Fruit fly (Drosophila melanogaster) whole organism, wandering third instar larva: ENCODE measurements around the gene Ublcp1.

ENCODE experiments used
- CG32264 ChIP-seq: fragments of 200-800 bp; sonication (Bioruptor generic); optimal IDR thresholded peaks from 2 replicates; lab custom pipeline; 2016; ENCODE audit warnings: missing biosample characterization, missing genetic modification characterization
- GATAd ChIP-seq: sonication (Bioruptor generic); optimal IDR thresholded peaks from 2 replicates; lab custom pipeline; 2016; ENCODE audit warnings: missing biosample characterization, missing genetic modification characterization
- HLH106 ChIP-seq: fragments of 200-800 bp; optimal IDR thresholded peaks from 3 replicates; lab custom pipeline; 2019; ENCODE audit warnings: missing biosample characterization, mild to moderate bottlenecking, missing genetic modification characterization, moderate library complexity
- Myc ChIP-seq: fragments of >200 bp; optimal IDR thresholded peaks from 2 replicates; lab custom pipeline; 2017
- N ChIP-seq: fragments of >200 bp; optimal IDR thresholded peaks from 2 replicates; lab custom pipeline; 2018; ENCODE audit warnings: missing biosample characterization, missing external identifiers, missing genetic modification characterization
- Sp1 ChIP-seq: fragments of 200-800 bp; sonication (Bioruptor generic); optimal IDR thresholded peaks from 3 replicates; lab custom pipeline; 2019; ENCODE audit warnings: missing biosample characterization, mild to moderate bottlenecking, missing genetic modification characterization, moderate library complexity
- br ChIP-seq: fragments of 200-800 bp; sonication (Bioruptor generic); optimal IDR thresholded peaks from 2 replicates; lab custom pipeline; 2016; ENCODE audit warnings: missing biosample characterization, missing genetic modification characterization
- foxo ChIP-seq, 2 experiments: fragments of 200-800 bp; sonication (Bioruptor generic); optimal IDR thresholded peaks; 2 replicates in 1 of 2; 3 replicates in 1 of 2; lab custom pipeline; 2016 to 2017; ENCODE audit warnings: missing biosample characterization in 2 of 2, missing genetic modification characterization in 2 of 2
- h ChIP-seq: fragments of 200-800 bp; sonication (Bioruptor generic); optimal IDR thresholded peaks from 3 replicates; lab custom pipeline; 2016; ENCODE audit warnings: missing biosample characterization, mild to moderate bottlenecking, missing genetic modification characterization
- lola ChIP-seq: fragments of >200 bp; optimal IDR thresholded peaks from 2 replicates; lab custom pipeline; 2017; ENCODE audit warnings: missing biosample characterization, missing genetic modification characterization
- pan ChIP-seq: fragments of >200 bp; optimal IDR thresholded peaks from 2 replicates; lab custom pipeline; 2017
- psq ChIP-seq: fragments of 200-800 bp; sonication (Bioruptor generic); optimal IDR thresholded peaks from 3 replicates; lab custom pipeline; 2017; ENCODE audit warnings: missing biosample characterization, mild to moderate bottlenecking, missing genetic modification characterization, moderate library complexity
- rgr ChIP-seq: fragments of 200-800 bp; sonication (Bioruptor generic); optimal IDR thresholded peaks from 3 replicates; lab custom pipeline; 2016; ENCODE audit warnings: missing biosample characterization, mild to moderate bottlenecking, missing genetic modification characterization
- sv ChIP-seq: fragments of 200-800 bp; sonication (Bioruptor generic); optimal IDR thresholded peaks from 3 replicates; lab custom pipeline; 2016; ENCODE audit warnings: missing biosample characterization, missing genetic modification characterization

DNA sequence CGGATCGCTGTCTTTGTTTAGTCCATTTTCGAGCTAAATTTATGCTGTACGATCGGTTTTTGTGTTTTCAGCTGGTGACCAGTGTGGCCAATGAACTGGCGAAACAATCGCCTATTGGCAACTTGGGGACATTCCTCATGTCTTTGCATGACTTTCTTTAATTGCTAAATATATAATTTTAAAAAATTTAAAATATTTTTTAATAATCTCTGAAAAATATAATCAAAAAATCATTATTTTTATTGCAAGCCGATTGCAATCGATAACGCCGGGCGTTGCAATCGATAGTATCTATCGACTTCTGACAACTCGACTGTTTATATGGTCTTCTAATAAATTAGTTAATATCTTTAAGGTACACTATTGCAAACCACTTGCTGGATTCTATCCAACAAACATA, at the start of gene Ublcp1, which contains the start of gene sav:
- TF ChIP-seq sv (GFP tag; lab: Kevin White, UChicago) (no peak), psq (GFP tag; lab: Kevin White, UChicago) (peak; percentile 13), Myc (no peak), h (GFP tag; lab: Kevin White, UChicago) (peak; percentile 24), HLH106 (no peak), CG32264 (GFP tag; lab: Kevin White, UChicago) (no peak), N (GFP tag; lab: Kevin White, UChicago) (no peak), Sp1 (GFP tag; lab: Kevin White, UChicago) (no peak), br (no peak), pan (lab: Kevin White, UChicago) (no peak), GATAd (GFP tag; lab: Kevin White, UChicago) (no peak), lola (GFP tag; lab: Kevin White, UChicago) (no peak), rgr (GFP tag; lab: Kevin White, UChicago) (peak; percentile 35), foxo (GFP tag; optimal IDR thresholded peaks at IDR 0.05; lab: Kevin White, UChicago) (peak in 1 of 2 experiments; percentile 24)
